Worm (Caenorhabditis elegans) whole organism, L2 larva: ENCODE data around the gene K10D6.3.

Experiments
- alr-1 ChIP-seq: fragments of 150-350 bp; optimal IDR thresholded peaks from 2 replicates; lab custom pipeline; 2014; ENCODE audit warnings: missing biosample characterization, missing genetic modification characterization
- egl-27 ChIP-seq: sonication (generic microtip); optimal IDR thresholded peaks from 3 replicates; lab custom pipeline; 2017; ENCODE audit warnings: missing biosample characterization, missing genetic modification reagents, missing genetic modification characterization
- lin-39 ChIP-seq: fragments of 150-350 bp; optimal IDR thresholded peaks from 2 replicates; lab custom pipeline; 2014; ENCODE audit warnings: missing biosample characterization, missing genetic modification reagents, missing genetic modification characterization
- mab-5 ChIP-seq: fragments of 150-350 bp; optimal IDR thresholded peaks from 2 replicates; lab custom pipeline; 2014; ENCODE audit warnings: missing biosample characterization, missing genetic modification characterization
- nhr-10 ChIP-seq: sonication (generic microtip); optimal IDR thresholded peaks from 2 replicates; lab custom pipeline; 2017; ENCODE audit warnings: missing biosample characterization, missing genetic modification characterization
- nhr-77 ChIP-seq: fragments of 150-350 bp; optimal IDR thresholded peaks from 2 replicates; lab custom pipeline; 2014; ENCODE audit warnings: missing biosample characterization, missing genetic modification characterization
- sem-4 ChIP-seq: fragments of 150-350 bp; optimal IDR thresholded peaks from 2 replicates; lab custom pipeline; 2014; ENCODE audit warnings: missing biosample characterization, missing genetic modification reagents, missing genetic modification characterization
- snpc-4 ChIP-seq: fragments of 150-350 bp; optimal IDR thresholded peaks from 2 replicates; lab custom pipeline; 2014; ENCODE audit warnings: missing biosample characterization, missing genetic modification characterization
- unc-39 ChIP-seq: fragments of 150-350 bp; optimal IDR thresholded peaks from 2 replicates; lab custom pipeline; 2014; ENCODE audit warnings: missing biosample characterization, missing genetic modification characterization
- ztf-11 ChIP-seq: sonication (generic microtip); optimal IDR thresholded peaks from 2 replicates; lab custom pipeline; 2017; ENCODE audit warnings: missing biosample characterization, missing genetic modification characterization
- ztf-4 ChIP-seq: fragments of 150-350 bp; optimal IDR thresholded peaks from 2 replicates; lab custom pipeline; 2014; ENCODE audit warnings: missing biosample characterization, missing genetic modification characterization

- TF ChIP-seq nhr-77 (tag; lab: Kevin White, UChicago) (no peak), alr-1 (tag; lab: Kevin White, UChicago) (no peak), sem-4 (tag; lab: Kevin White, UChicago) (no peak), ztf-4 (no peak), egl-27 (tag; lab: Kevin White, UChicago) (no peak), mab-5 (tag; lab: Kevin White, UChicago) (no peak), unc-39 (no peak), nhr-10 (tag; lab: Kevin White, UChicago) (no peak), lin-39 (tag; lab: Kevin White, UChicago) (no peak), snpc-4 (no peak), ztf-11 (tag; lab: Kevin White, UChicago) (no peak)
Measured at ce11 chrV:11177577-11177976, 22.8 kb upstream of the K10D6.3 start, which contains the start of gene gpa-1.
